Fruit fly (Drosophila melanogaster) whole organism, embryonic: ENCODE results near the gene CG3630.
A peak's percentile ranks its signal among the peaks of the same experiment; 100 is the strongest.

ENCODE experiments used
- Aef1 ChIP-seq: fragments of 200-800 bp; sonication (Bioruptor generic); IDR thresholded peaks from 3 replicates; pipeline ENCODE4 v1.3.6; 2022; ENCODE audit warnings: missing biosample characterization, missing genetic modification characterization
- Atf3 ChIP-seq: fragments of 200-800 bp; sonication (Bioruptor generic); optimal IDR thresholded peaks from 3 replicates; lab custom pipeline; 2016; ENCODE audit warnings: missing biosample characterization, missing genetic modification characterization
- Blimp-1 ChIP-seq: fragments of 200-800 bp; sonication (Bioruptor generic); optimal IDR thresholded peaks from 3 replicates; lab custom pipeline; 2018; ENCODE audit warnings: missing biosample characterization, missing genetic modification characterization, mild to moderate bottlenecking, moderate library complexity, missing genetic modification reagents
- CG10267 ChIP-seq: fragments of 200-800 bp; sonication (Bioruptor generic); optimal IDR thresholded peaks from 2 replicates; lab custom pipeline; 2018; ENCODE audit warnings: missing biosample characterization, mild to moderate bottlenecking, missing genetic modification characterization, moderate library complexity
- CG11504 ChIP-seq: fragments of 200-800 bp; sonication (Bioruptor generic); optimal IDR thresholded peaks from 3 replicates; lab custom pipeline; 2019; ENCODE audit warnings: missing biosample characterization, mild to moderate bottlenecking, missing genetic modification characterization, moderate library complexity
- CG12659 ChIP-seq: fragments of 200-800 bp; sonication (Bioruptor generic); optimal IDR thresholded peaks from 3 replicates; lab custom pipeline; 2017; ENCODE audit warnings: mild to moderate bottlenecking, missing biosample characterization, missing genetic modification reagents, missing genetic modification characterization
- CG12769 ChIP-seq: fragments of 200-800 bp; sonication (Bioruptor generic); optimal IDR thresholded peaks from 2 replicates; lab custom pipeline; 2019; ENCODE audit warnings: missing biosample characterization, mild to moderate bottlenecking, missing genetic modification characterization, moderate library complexity
- CG15696 ChIP-seq: fragments of 200-800 bp; sonication (Bioruptor generic); optimal IDR thresholded peaks from 2 replicates; lab custom pipeline; 2019; ENCODE audit warnings: missing biosample characterization, mild to moderate bottlenecking, missing genetic modification characterization, moderate library complexity
- CG1602 ChIP-seq: fragments of 200-800 bp; sonication (Bioruptor generic); optimal IDR thresholded peaks from 3 replicates; lab custom pipeline; 2016; ENCODE audit warnings: missing biosample characterization, missing genetic modification characterization
- CG16813 ChIP-seq: fragments of 200-800 bp; sonication (Bioruptor generic); IDR thresholded peaks from 3 replicates; pipeline ENCODE4 v1.3.6; 2022; ENCODE audit warnings: missing biosample characterization, missing genetic modification characterization; ENCODE audit not compliant: partially characterized antibody
- CG31441 ChIP-seq: fragments of 200-800 bp; sonication (Bioruptor generic); IDR thresholded peaks from 2 replicates; pipeline ENCODE4 v1.3.6; 2022; ENCODE audit warnings: missing biosample characterization, missing genetic modification characterization
- CG3281 ChIP-seq: fragments of 200-800 bp; sonication (Bioruptor generic); optimal IDR thresholded peaks from 3 replicates; lab custom pipeline; 2017; ENCODE audit warnings: missing biosample characterization, mild to moderate bottlenecking, missing genetic modification characterization
- CG6175 ChIP-seq: fragments of 200-800 bp; sonication (Bioruptor generic); IDR thresholded peaks from 3 replicates; pipeline ENCODE4 v1.3.6; 2022; ENCODE audit warnings: missing biosample characterization, missing genetic modification characterization
- CG8478 ChIP-seq: fragments of >200 bp; optimal IDR thresholded peaks from 2 replicates; lab custom pipeline; 2018
- CG9727 ChIP-seq: fragments of 200-800 bp; sonication (Bioruptor generic); optimal IDR thresholded peaks from 3 replicates; lab custom pipeline; 2017; ENCODE audit warnings: missing biosample characterization, mild to moderate bottlenecking, missing genetic modification characterization
- CTCF ChIP-seq: fragments of 200-800 bp; sonication (Bioruptor generic); optimal IDR thresholded peaks from 2 replicates; lab custom pipeline; 2017; ENCODE audit warnings: missing biosample characterization, mild to moderate bottlenecking, missing genetic modification characterization, moderate library complexity
- Dad ChIP-seq: fragments of 200-800 bp; sonication (Bioruptor generic); optimal IDR thresholded peaks from 3 replicates; lab custom pipeline; 2016; ENCODE audit warnings: missing biosample characterization, missing genetic modification characterization
- HLHmδ ChIP-seq: fragments of 200-800 bp; sonication (Bioruptor generic); optimal IDR thresholded peaks from 2 replicates; lab custom pipeline; 2018; ENCODE audit warnings: missing biosample characterization, mild to moderate bottlenecking, missing genetic modification characterization, moderate library complexity
- HmgD ChIP-seq: fragments of 200-800 bp; sonication (Bioruptor generic); optimal IDR thresholded peaks from 3 replicates; lab custom pipeline; 2016; ENCODE audit warnings: missing biosample characterization, missing genetic modification characterization
- Med ChIP-seq: fragments of 200-800 bp; sonication (Bioruptor generic); peaks from one replicate; lab custom pipeline; 2016; ENCODE audit warnings: missing biosample characterization, missing genetic modification characterization, mild to moderate bottlenecking, inconsistent platforms, moderate library complexity
- Meics ChIP-seq: fragments of 200-800 bp; sonication (Bioruptor generic); optimal IDR thresholded peaks from 2 replicates; lab custom pipeline; 2017; ENCODE audit warnings: missing biosample characterization, mild to moderate bottlenecking, missing genetic modification characterization
- Mrtf ChIP-seq: fragments of 200-800 bp; sonication (Bioruptor generic); IDR thresholded peaks from 3 replicates; pipeline ENCODE4 v1.3.6; 2022; ENCODE audit warnings: missing biosample characterization, missing genetic modification characterization
- NK7.1 ChIP-seq: fragments of 200-800 bp; sonication (Bioruptor generic); optimal IDR thresholded peaks from 3 replicates; lab custom pipeline; 2016; ENCODE audit warnings: missing biosample characterization, missing genetic modification characterization
- Pdp1 ChIP-seq, 2 experiments: fragments of 200-800 bp; sonication (Bioruptor generic); optimal IDR thresholded peaks; 3 replicates each; lab custom pipeline; 2016; ENCODE audit warnings: missing biosample characterization in 2 of 2, missing genetic modification characterization in 2 of 2, mild to moderate bottlenecking in 1 of 2, moderate library complexity in 1 of 2
- Poxn ChIP-seq: fragments of 200-800 bp; sonication (Bioruptor generic); IDR thresholded peaks from 2 replicates; pipeline ENCODE4 v1.3.6; 2022; ENCODE audit warnings: missing biosample characterization, missing genetic modification characterization
- Stat92E ChIP-seq, 3 experiments: fragments of >200 bp in 2 of 3; fragments of 200-800 bp in 1 of 3; sonication (Bioruptor generic) in 1 of 3; optimal IDR thresholded peaks; 2 replicates each; lab custom pipeline; 2017 to 2019; ENCODE audit warnings: missing biosample characterization in 3 of 3, missing genetic modification characterization in 3 of 3, mild to moderate bottlenecking in 1 of 3, moderate library complexity in 1 of 3
- Xrp1 ChIP-seq: fragments of 200-800 bp; sonication (Bioruptor generic); IDR thresholded peaks from 2 replicates; pipeline ENCODE4 v1.3.6; 2022; ENCODE audit warnings: missing biosample characterization, missing genetic modification characterization
- al ChIP-seq: fragments of 200-800 bp; sonication (Bioruptor generic); IDR thresholded peaks from 2 replicates; pipeline ENCODE4 v1.3.6; 2022; ENCODE audit warnings: missing biosample characterization, missing genetic modification characterization
- ash1 ChIP-seq: fragments of 200-800 bp; sonication (Bioruptor generic); optimal IDR thresholded peaks from 2 replicates; lab custom pipeline; 2018; ENCODE audit warnings: missing biosample characterization, mild to moderate bottlenecking, missing genetic modification characterization
- bcd ChIP-seq: fragments of 200-800 bp; sonication (Bioruptor generic); optimal IDR thresholded peaks from 2 replicates; lab custom pipeline; 2017; ENCODE audit warnings: missing biosample characterization, mild to moderate bottlenecking, missing genetic modification characterization
- chn ChIP-seq: fragments of 200-800 bp; sonication (Bioruptor generic); optimal IDR thresholded peaks from 2 replicates; lab custom pipeline; 2016; ENCODE audit warnings: missing biosample characterization, missing genetic modification characterization
- fd96Cb ChIP-seq: fragments of 200-800 bp; sonication (Bioruptor generic); optimal IDR thresholded peaks from 2 replicates; lab custom pipeline; 2018; ENCODE audit warnings: missing biosample characterization, mild to moderate bottlenecking, missing genetic modification characterization, moderate library complexity
- fu2 ChIP-seq: fragments of 200-800 bp; sonication (Bioruptor generic); optimal IDR thresholded peaks from 2 replicates; lab custom pipeline; 2016; ENCODE audit warnings: missing biosample characterization, missing genetic modification characterization
- gsb ChIP-seq: fragments of 200-800 bp; sonication (Bioruptor generic); IDR thresholded peaks from 2 replicates; pipeline ENCODE4 v1.3.6; 2022; ENCODE audit warnings: missing biosample characterization, missing genetic modification characterization
- gt ChIP-seq: fragments of 200-800 bp; sonication (Bioruptor generic); IDR thresholded peaks from 2 replicates; pipeline ENCODE4 v1.3.6; 2022; ENCODE audit warnings: missing biosample characterization, missing genetic modification characterization
- hkb ChIP-seq, 2 experiments: fragments of 200-800 bp in 1 of 2; fragments of >200 bp in 1 of 2; sonication (Bioruptor generic) in 1 of 2; IDR thresholded peaks in 1 of 2; optimal IDR thresholded peaks in 1 of 2; 2 replicates each; pipeline versions ENCODE4 v1.3.6 to Lab custom; 2017 to 2022; ENCODE audit warnings: missing biosample characterization in 1 of 2, missing genetic modification characterization in 1 of 2
- klu ChIP-seq: fragments of 200-800 bp; sonication (Bioruptor generic); IDR thresholded peaks from 2 replicates; pipeline ENCODE4 v1.3.6; 2022; ENCODE audit warnings: missing biosample characterization, missing genetic modification characterization
- row ChIP-seq: fragments of 200-800 bp; sonication (Bioruptor generic); IDR thresholded peaks from 3 replicates; pipeline ENCODE4 v1.3.6; 2022; ENCODE audit warnings: missing biosample characterization, missing genetic modification characterization
- salm ChIP-seq: fragments of 200-800 bp; sonication (Bioruptor generic); optimal IDR thresholded peaks from 2 replicates; lab custom pipeline; 2018; ENCODE audit warnings: missing biosample characterization, mild to moderate bottlenecking, missing genetic modification characterization
- sisA ChIP-seq: fragments of 200-800 bp; sonication (Bioruptor generic); IDR thresholded peaks from 2 replicates; pipeline ENCODE4 v1.3.6; 2022; ENCODE audit warnings: missing biosample characterization, missing genetic modification characterization
- ttk ChIP-seq: fragments of 200-800 bp; sonication (Bioruptor generic); IDR thresholded peaks from 2 replicates; pipeline ENCODE4 v2.1.2; 2022; ENCODE audit warnings: missing biosample characterization, missing genetic modification characterization
- zen ChIP-seq: fragments of 200-800 bp; sonication (Bioruptor generic); optimal IDR thresholded peaks from 3 replicates; lab custom pipeline; 2018; ENCODE audit warnings: missing biosample characterization, mild to moderate bottlenecking, missing genetic modification characterization, moderate library complexity

The CG3630 gene

dm6 chrX:2208641-2209241 is 46.7 kb downstream of the CG3630 start (continued):
- TF ChIP-seq ttk (no peak), CG9727 (GFP tag; lab: Kevin White, UChicago) (no peak), Mrtf (GFP tag; lab: Robert Waterston, UW) (no peak), Stat92E (GFP tag; optimal IDR thresholded peaks at IDR 0.05; lab: Kevin White, UChicago) (no peak), CG16813 (no peak), gsb (GFP tag; lab: Robert Waterston, UW) (no peak), CTCF (GFP tag; lab: Kevin White, UChicago) (no peak), klu (GFP tag; lab: Robert Waterston, UW) (no peak), salm (tag; lab: Kevin White, UChicago) (no peak), Poxn (GFP tag; lab: Robert Waterston, UW) (no peak), fd96Cb (tag; lab: Kevin White, UChicago) (no peak), HLHmδ (GFP tag; lab: Kevin White, UChicago) (no peak), al (peak; percentile 24; the same call in 1 of the 2 replicates), CG31441 (0 out of 2 replicates have a peak, but pooled peaks have one; percentile 9), CG15696 (tag; lab: Kevin White, UChicago) (no peak), ash1 (GFP tag; lab: Kevin White, UChicago) (no peak), fu2 (GFP tag; lab: Kevin White, UChicago) (no peak), hkb (optimal IDR thresholded peaks at IDR 0.05; lab: Kevin White, UChicago) (no peak), hkb (GFP tag; IDR thresholded peaks at IDR 0.05; lab: Robert Waterston, UW) (peak; percentile 47; the same call in 1 of the 2 replicates), Aef1 (GFP tag; lab: Robert Waterston, UW) (peak; percentile 47; the same call in 2 of the 3 replicates), Pdp1 (GFP tag; optimal IDR thresholded peaks at IDR 0.05; lab: Kevin White, UChicago) (peak in 1 of 2 experiments; percentile 16), bcd (GFP tag; lab: Kevin White, UChicago) (peak; percentile 13), CG10267 (no peak), Atf3 (GFP tag; lab: Kevin White, UChicago) (no peak), chn (GFP tag; lab: Kevin White, UChicago) (no peak), Dad (GFP tag; lab: Kevin White, UChicago) (no peak), CG6175 (GFP tag; lab: Robert Waterston, UW) (peak; percentile 91), zen (tag; lab: Kevin White, UChicago) (no peak), CG12659 (GFP tag; lab: Kevin White, UChicago) (no peak), CG12769 (peak; percentile 81), Meics (peak; percentile 27), CG8478 (lab: Kevin White, UChicago) (no peak), CG3281 (GFP tag; lab: Kevin White, UChicago) (no peak), row (GFP tag; lab: Robert Waterston, UW) (peak; percentile 62), Xrp1 (peak; percentile 14; the same call in 1 of the 2 replicates), NK7.1 (GFP tag; lab: Kevin White, UChicago) (no peak), CG1602 (GFP tag; lab: Kevin White, UChicago) (no peak), gt (no peak), sisA (no peak)

- TF ChIP-seq Med (GFP tag; lab: Kevin White, UChicago) (peak; percentile 25), HmgD (GFP tag; lab: Kevin White, UChicago) (no peak), CG11504 (peak; percentile 6), Blimp-1 (GFP tag; lab: Kevin White, UChicago) (peak; percentile 14)
Observed at dm6 chrX:2212327-2212820, 50.4 kb downstream of the CG3630 start.
